Fruit fly (Drosophila melanogaster) whole organism, embryonic: ENCODE data around the gene CG43338.

Experiments used
- Asciz ChIP-seq: fragments of 200-800 bp; sonication (Bioruptor generic); optimal IDR thresholded peaks from 2 replicates; lab custom pipeline; 2017; ENCODE audit warnings: missing biosample characterization, mild to moderate bottlenecking, missing genetic modification characterization, missing genetic modification reagents
- B-H1 ChIP-seq: fragments of 200-800 bp; sonication (Bioruptor generic); IDR thresholded peaks from 3 replicates; pipeline ENCODE4 v1.3.6; 2022; ENCODE audit warnings: missing biosample characterization, missing genetic modification characterization
- CG10267 ChIP-seq: fragments of 200-800 bp; sonication (Bioruptor generic); optimal IDR thresholded peaks from 2 replicates; lab custom pipeline; 2018; ENCODE audit warnings: missing biosample characterization, mild to moderate bottlenecking, missing genetic modification characterization, moderate library complexity
- CG10321 ChIP-seq: fragments of 200-800 bp; sonication (Bioruptor generic); IDR thresholded peaks from 2 replicates; pipeline ENCODE4 v1.3.6; 2022; ENCODE audit warnings: missing biosample characterization, missing genetic modification characterization
- CG11504 ChIP-seq: fragments of 200-800 bp; sonication (Bioruptor generic); optimal IDR thresholded peaks from 3 replicates; lab custom pipeline; 2019; ENCODE audit warnings: missing biosample characterization, mild to moderate bottlenecking, missing genetic modification characterization, moderate library complexity
- CG12391 ChIP-seq: fragments of 200-800 bp; sonication (Bioruptor generic); optimal IDR thresholded peaks from 3 replicates; lab custom pipeline; 2018; ENCODE audit warnings: missing biosample characterization, mild to moderate bottlenecking, missing genetic modification characterization, moderate library complexity
- CG13296 ChIP-seq: fragments of 200-800 bp; sonication (Bioruptor generic); optimal IDR thresholded peaks from 3 replicates; lab custom pipeline; 2018; ENCODE audit warnings: missing biosample characterization, mild to moderate bottlenecking, missing genetic modification characterization
- CG13624 ChIP-seq: fragments of 200-800 bp; sonication (Bioruptor generic); optimal IDR thresholded peaks from 2 replicates; lab custom pipeline; 2016; ENCODE audit warnings: missing biosample characterization, missing genetic modification characterization
- CG14441 ChIP-seq: fragments of 200-800 bp; sonication (Bioruptor generic); IDR thresholded peaks from 2 replicates; pipeline ENCODE4 v1.3.6; 2022; ENCODE audit warnings: missing biosample characterization, missing genetic modification characterization
- CG15601 ChIP-seq: fragments of 200-800 bp; sonication (Bioruptor generic); optimal IDR thresholded peaks from 3 replicates; lab custom pipeline; 2019; ENCODE audit warnings: missing biosample characterization, mild to moderate bottlenecking, missing genetic modification characterization, moderate library complexity
- CG17912 ChIP-seq: fragments of 200-800 bp; sonication (Bioruptor generic); optimal IDR thresholded peaks from 2 replicates; lab custom pipeline; 2018; ENCODE audit warnings: missing biosample characterization, mild to moderate bottlenecking, missing genetic modification characterization
- CG2202 ChIP-seq: fragments of 200-800 bp; sonication (Bioruptor generic); optimal IDR thresholded peaks from 2 replicates; lab custom pipeline; 2018; ENCODE audit warnings: missing biosample characterization, mild to moderate bottlenecking, missing genetic modification characterization
- CG4282 ChIP-seq: fragments of 200-800 bp; sonication (Bioruptor generic); optimal IDR thresholded peaks from 2 replicates; lab custom pipeline; 2016; ENCODE audit warnings: missing biosample characterization, missing genetic modification characterization
- CG4707 ChIP-seq: fragments of 200-800 bp; sonication (Bioruptor generic); optimal IDR thresholded peaks from 2 replicates; lab custom pipeline; 2018; ENCODE audit warnings: missing biosample characterization, mild to moderate bottlenecking, missing genetic modification characterization, moderate library complexity
- CG4730 ChIP-seq: fragments of 200-800 bp; sonication (Bioruptor generic); IDR thresholded peaks from 2 replicates; pipeline ENCODE4 v1.3.6; 2022; ENCODE audit warnings: missing biosample characterization, missing genetic modification characterization
- CG7963 ChIP-seq: fragments of 200-800 bp; sonication (Bioruptor generic); IDR thresholded peaks from 3 replicates; pipeline ENCODE4 v1.3.6; 2022; ENCODE audit warnings: missing biosample characterization, missing genetic modification characterization; ENCODE audit not compliant: partially characterized antibody
- CG8089 ChIP-seq: fragments of 200-800 bp; sonication (Bioruptor generic); optimal IDR thresholded peaks from 3 replicates; lab custom pipeline; 2016; ENCODE audit warnings: missing biosample characterization, missing genetic modification characterization
- CG9609 ChIP-seq: fragments of 200-800 bp; sonication (Bioruptor generic); optimal IDR thresholded peaks from 3 replicates; lab custom pipeline; 2016; ENCODE audit warnings: missing biosample characterization, missing genetic modification characterization
- CTCF ChIP-seq: fragments of 200-800 bp; sonication (Bioruptor generic); optimal IDR thresholded peaks from 2 replicates; lab custom pipeline; 2017; ENCODE audit warnings: missing biosample characterization, mild to moderate bottlenecking, missing genetic modification characterization, moderate library complexity
- Camta ChIP-seq: fragments of 200-800 bp; sonication (Bioruptor generic); optimal IDR thresholded peaks from 2 replicates; lab custom pipeline; 2016; ENCODE audit warnings: missing biosample characterization, missing genetic modification characterization
- D19B ChIP-seq: fragments of 200-800 bp; sonication (Bioruptor generic); optimal IDR thresholded peaks from 2 replicates; lab custom pipeline; 2017; ENCODE audit warnings: missing biosample characterization, mild to moderate bottlenecking, missing genetic modification characterization
- E2f2 ChIP-seq: fragments of 200-800 bp; sonication (Bioruptor generic); IDR thresholded peaks from 2 replicates; pipeline ENCODE4 v1.3.6; 2022; ENCODE audit warnings: missing biosample characterization, missing genetic modification characterization
- GATAe ChIP-seq: fragments of 200-800 bp; sonication (Bioruptor generic); conservative IDR thresholded peaks from 2 replicates; pipeline ENCODE4 v1.3.6; 2022; ENCODE audit warnings: missing biosample characterization, missing genetic modification characterization
- Gug ChIP-seq: fragments of 200-800 bp; sonication (Bioruptor generic); IDR thresholded peaks from 4 replicates; pipeline ENCODE4 v1.3.6; 2022; ENCODE audit warnings: missing biosample characterization, missing genetic modification characterization
- MTF-1 ChIP-seq: fragments of 200-800 bp; sonication (Bioruptor generic); optimal IDR thresholded peaks from 2 replicates; lab custom pipeline; 2018; ENCODE audit warnings: missing biosample characterization, mild to moderate bottlenecking, missing genetic modification characterization, borderline replicate concordance
- Optix ChIP-seq: fragments of 200-800 bp; sonication (Bioruptor generic); IDR thresholded peaks from 3 replicates; pipeline ENCODE4 v1.3.6; 2022; ENCODE audit warnings: missing biosample characterization, missing genetic modification characterization
- Stat92E ChIP-seq, 3 experiments: fragments of >200 bp in 2 of 3; fragments of 200-800 bp in 1 of 3; sonication (Bioruptor generic) in 1 of 3; optimal IDR thresholded peaks; 2 replicates each; lab custom pipeline; 2017 to 2019; ENCODE audit warnings: missing biosample characterization in 3 of 3, missing genetic modification characterization in 3 of 3, mild to moderate bottlenecking in 1 of 3, moderate library complexity in 1 of 3
- TFAM ChIP-seq: fragments of 200-800 bp; sonication (Bioruptor generic); optimal IDR thresholded peaks from 2 replicates; lab custom pipeline; 2017; ENCODE audit warnings: missing biosample characterization, missing genetic modification characterization, inconsistent platforms
- da ChIP-seq: fragments of 200-800 bp; sonication (Bioruptor generic); optimal IDR thresholded peaks from 2 replicates; lab custom pipeline; 2016; ENCODE audit warnings: missing biosample characterization, missing genetic modification characterization
- dimm ChIP-seq: fragments of 200-800 bp; sonication (Bioruptor generic); IDR thresholded peaks from 2 replicates; pipeline ENCODE4 v1.3.6; 2022; ENCODE audit warnings: missing biosample characterization, missing genetic modification characterization
- eve ChIP-seq, 2 experiments: fragments of >200 bp; optimal IDR thresholded peaks; 2 replicates each; lab custom pipeline; 2017; ENCODE audit warnings: missing biosample characterization in 2 of 2, missing genetic modification characterization in 2 of 2
- ewg ChIP-seq: fragments of 200-800 bp; sonication (Bioruptor generic); optimal IDR thresholded peaks from 3 replicates; lab custom pipeline; 2017; ENCODE audit warnings: mild to moderate bottlenecking, missing biosample characterization, missing genetic modification reagents, missing genetic modification characterization
- fd102C ChIP-seq: fragments of 200-800 bp; sonication (Bioruptor generic); optimal IDR thresholded peaks from 2 replicates; lab custom pipeline; 2018; ENCODE audit warnings: missing biosample characterization, mild to moderate bottlenecking, missing genetic modification characterization, moderate library complexity
- gsb-n ChIP-seq: fragments of 200-800 bp; sonication (Bioruptor generic); optimal IDR thresholded peaks from 3 replicates; lab custom pipeline; 2018; ENCODE audit warnings: missing biosample characterization, mild to moderate bottlenecking, missing genetic modification characterization
- ind ChIP-seq: fragments of 200-800 bp; sonication (Bioruptor generic); optimal IDR thresholded peaks from 3 replicates; lab custom pipeline; 2016; ENCODE audit warnings: missing biosample characterization, missing genetic modification characterization
- inv ChIP-seq: fragments of 200-800 bp; sonication (Bioruptor generic); IDR thresholded peaks from 2 replicates; pipeline ENCODE4 v1.3.6; 2022; ENCODE audit warnings: missing biosample characterization, missing genetic modification characterization; ENCODE audit not compliant: partially characterized antibody
- jigr1 ChIP-seq: fragments of 200-800 bp; sonication (Bioruptor generic); IDR thresholded peaks from 3 replicates; pipeline ENCODE4 v1.3.6; 2022; ENCODE audit warnings: missing biosample characterization, missing genetic modification characterization
- lov ChIP-seq, 2 experiments: fragments of 200-800 bp in 1 of 2; fragments of >200 bp in 1 of 2; sonication (Bioruptor generic) in 1 of 2; IDR thresholded peaks in 1 of 2; optimal IDR thresholded peaks in 1 of 2; 2 replicates in 1 of 2; 3 replicates in 1 of 2; pipeline versions ENCODE4 v1.3.6 to Lab custom; 2017 to 2022; ENCODE audit warnings: missing biosample characterization in 1 of 2, missing genetic modification characterization in 1 of 2
- maf-S ChIP-seq: fragments of 200-800 bp; sonication (Bioruptor generic); optimal IDR thresholded peaks from 2 replicates; lab custom pipeline; 2016; ENCODE audit warnings: missing biosample characterization, missing genetic modification characterization
- nerfin-2 ChIP-seq: fragments of 200-800 bp; sonication (Bioruptor generic); IDR thresholded peaks from 2 replicates; pipeline ENCODE4 v1.3.6; 2022; ENCODE audit warnings: missing biosample characterization, missing genetic modification characterization; ENCODE audit not compliant: partially characterized antibody
- onecut ChIP-seq: fragments of 200-800 bp; sonication (Bioruptor generic); IDR thresholded peaks from 2 replicates; pipeline ENCODE4 v1.3.6; 2022; ENCODE audit warnings: missing biosample characterization, missing genetic modification characterization
- prd ChIP-seq, 3 experiments: fragments of >200 bp in 2 of 3; fragments of 200-800 bp in 1 of 3; sonication (Bioruptor generic) in 1 of 3; optimal IDR thresholded peaks in 2 of 3; IDR thresholded peaks in 1 of 3; 2 replicates in 2 of 3; 3 replicates in 1 of 3; pipeline versions ENCODE4 v1.3.6 to Lab custom; 2017 to 2022; ENCODE audit warnings: missing biosample characterization in 1 of 3, missing genetic modification characterization in 1 of 3
- psq ChIP-seq: fragments of 200-800 bp; sonication (Bioruptor generic); optimal IDR thresholded peaks from 2 replicates; lab custom pipeline; 2017; ENCODE audit warnings: missing biosample characterization, missing genetic modification characterization
- rib ChIP-seq: fragments of 200-800 bp; sonication (Bioruptor generic); IDR thresholded peaks from 2 replicates; pipeline ENCODE4 v1.3.6; 2022; ENCODE audit warnings: missing biosample characterization, missing genetic modification characterization
- sd ChIP-seq: fragments of 200-800 bp; sonication (Bioruptor generic); optimal IDR thresholded peaks from 3 replicates; lab custom pipeline; 2018; ENCODE audit warnings: missing biosample characterization, mild to moderate bottlenecking, missing genetic modification characterization, moderate library complexity
- sens ChIP-seq: fragments of 200-800 bp; sonication (Bioruptor generic); peaks from one replicate; lab custom pipeline; 2016; ENCODE audit warnings: missing biosample characterization, missing genetic modification characterization
- shn ChIP-seq: fragments of 200-800 bp; sonication (Bioruptor generic); optimal IDR thresholded peaks from 3 replicates; lab custom pipeline; 2016; ENCODE audit warnings: missing biosample characterization, missing genetic modification characterization
- sisA ChIP-seq: fragments of 200-800 bp; sonication (Bioruptor generic); IDR thresholded peaks from 2 replicates; pipeline ENCODE4 v1.3.6; 2022; ENCODE audit warnings: missing biosample characterization, missing genetic modification characterization
- trem ChIP-seq: fragments of 200-800 bp; optimal IDR thresholded peaks from 3 replicates; lab custom pipeline; 2019; ENCODE audit warnings: missing biosample characterization, mild to moderate bottlenecking, missing genetic modification characterization, moderate library complexity

CG43338 gene

dm6 chr2L:18688646-18689296, 17.7 kb upstream of the CG43338 start, which contains the start of gene msl-1 (continued):
- TF ChIP-seq CG4707 (GFP tag; lab: Kevin White, UChicago): no peak
- TF ChIP-seq rib (GFP tag; lab: Robert Waterston, UW): no peak
- TF ChIP-seq CG17912 (GFP tag; lab: Kevin White, UChicago): peak; percentile 45
- TF ChIP-seq CG14441 (GFP tag; lab: Robert Waterston, UW): no peak
- TF ChIP-seq trem: peak; percentile 88
- TF ChIP-seq fd102C (GFP tag; lab: Kevin White, UChicago): no peak
- peak; percentile 38 for TF ChIP-seq sisA (GFP tag; lab: Robert Waterston, UW)
- peak; percentile 34 for TF ChIP-seq sens (GFP tag; lab: Kevin White, UChicago)
- no peak for TF ChIP-seq CG15601
- TF ChIP-seq B-H1 (GFP tag; lab: Robert Waterston, UW): no peak
- no peak for TF ChIP-seq MTF-1 (GFP tag; lab: Kevin White, UChicago)
- no peak for TF ChIP-seq Asciz (GFP tag; lab: Kevin White, UChicago)
- TF ChIP-seq CG4282 (GFP tag; lab: Kevin White, UChicago): no peak
- TF ChIP-seq shn (GFP tag; lab: Kevin White, UChicago): peak; percentile 15
- peak; percentile 90 for TF ChIP-seq nerfin-2 (GFP tag; lab: Robert Waterston, UW)
- peak; percentile 2 for TF ChIP-seq CG12391 (tag; lab: Kevin White, UChicago)
- no peak for TF ChIP-seq da (GFP tag; lab: Kevin White, UChicago)
- no peak for TF ChIP-seq Optix (GFP tag; lab: Robert Waterston, UW)
- TF ChIP-seq CG10321: no peak
- no peak for TF ChIP-seq CG11504 (tag; lab: Kevin White, UChicago)
- no peak for TF ChIP-seq CG2202 (tag; lab: Kevin White, UChicago)
- TF ChIP-seq ind (GFP tag; lab: Kevin White, UChicago): peak; percentile 38
- TF ChIP-seq GATAe (GFP tag; lab: Robert Waterston, UW): no peak
- TF ChIP-seq inv (GFP tag; lab: Robert Waterston, UW): peak; percentile 97
- TF ChIP-seq jigr1 (GFP tag; lab: Robert Waterston, UW): no peak
- no peak for TF ChIP-seq TFAM
- no peak for TF ChIP-seq Stat92E (GFP tag; optimal IDR thresholded peaks at IDR 0.05; lab: Kevin White, UChicago)
- no peak for TF ChIP-seq sd (tag; lab: Kevin White, UChicago)
- peak; percentile 44; the same call in 1 of the 2 replicates for TF ChIP-seq E2f2 (GFP tag; lab: Robert Waterston, UW)
- TF ChIP-seq dimm: no peak
- no peak for TF ChIP-seq prd (optimal IDR thresholded peaks at IDR 0.05; lab: Kevin White, UChicago)
- peak; percentile 61 for TF ChIP-seq prd (GFP tag; IDR thresholded peaks at IDR 0.05; lab: Robert Waterston, UW)
- TF ChIP-seq CG13624 (GFP tag; lab: Kevin White, UChicago): peak; percentile 30
- TF ChIP-seq eve (GFP tag; optimal IDR thresholded peaks at IDR 0.05; lab: Kevin White, UChicago): no peak
- no peak for TF ChIP-seq CG4730 (GFP tag; lab: Robert Waterston, UW)
- TF ChIP-seq CG10267: no peak
- TF ChIP-seq ewg (GFP tag; lab: Kevin White, UChicago): no peak
- TF ChIP-seq psq (GFP tag; lab: Kevin White, UChicago): no peak
- TF ChIP-seq Camta: no peak
- no peak for TF ChIP-seq maf-S (GFP tag; lab: Kevin White, UChicago)
- TF ChIP-seq gsb-n (tag; lab: Kevin White, UChicago): no peak
- TF ChIP-seq CG7963 (GFP tag; lab: Robert Waterston, UW): peak; percentile 94
- TF ChIP-seq onecut (GFP tag; lab: Robert Waterston, UW): peak; percentile 44; the same call in 1 of the 2 replicates
- TF ChIP-seq lov (optimal IDR thresholded peaks at IDR 0.05; lab: Kevin White, UChicago): no peak
- TF ChIP-seq lov (GFP tag; IDR thresholded peaks at IDR 0.05; lab: Robert Waterston, UW): 0 out of 3 replicates have a peak, but pooled peaks have one; percentile 5
- TF ChIP-seq CG8089 (GFP tag; lab: Kevin White, UChicago): no peak
- peak; percentile 20 for TF ChIP-seq CG9609 (GFP tag; lab: Kevin White, UChicago)
- no peak for TF ChIP-seq CTCF (GFP tag; lab: Kevin White, UChicago)
- peak; percentile 75; the same call in 1 of the 4 replicates for TF ChIP-seq Gug (GFP tag; lab: Robert Waterston, UW)
- TF ChIP-seq CG13296 (GFP tag; lab: Kevin White, UChicago): no peak
- no peak for TF ChIP-seq D19B (GFP tag; lab: Kevin White, UChicago)
